Worm (Caenorhabditis elegans): Measurements from ENCODE around the gene C08F8.6.

DNA sequence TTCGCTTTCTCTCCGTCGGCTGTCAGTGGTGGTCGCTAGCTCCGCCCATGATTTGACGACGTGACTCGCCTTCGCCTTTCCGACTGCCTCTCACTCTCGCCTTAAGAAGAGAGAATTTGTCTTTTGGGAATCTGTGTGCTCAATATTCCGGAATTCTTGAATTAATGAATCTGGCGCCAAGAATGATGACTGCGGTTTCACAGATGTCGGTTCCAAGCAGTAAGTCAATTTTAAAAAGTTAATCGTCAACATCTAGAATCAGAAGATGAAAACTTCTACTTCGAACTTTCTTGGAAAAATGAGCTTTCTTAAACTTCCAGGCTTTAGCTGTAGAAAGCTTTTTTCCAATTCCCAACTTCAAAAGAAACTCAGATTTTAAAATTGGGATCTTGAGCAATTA, 4.9 kb upstream of the C08F8.6 start, which contains the start of gene nhr-67:
- TF ChIP-seq pha-4 (tag; optimal IDR thresholded peaks at IDR 0.05) (no peak), ces-1 (GFP tag; optimal IDR thresholded peaks at IDR 0.05) (no peak), nhr-2 (tag; optimal IDR thresholded peaks at IDR 0.05) (no peak), mep-1 (tag; optimal IDR thresholded peaks at IDR 0.05) (no peak), sptf-1 (tag; optimal IDR thresholded peaks at IDR 0.05) (no peak)
